Worm (Caenorhabditis elegans): Measurements from ENCODE around the gene sbp-1.

ce11 chrIII:11459802-11460201 lies 17.4 kb upstream of the sbp-1 start:
- no peak for TF ChIP-seq pqm-1 (tag; optimal IDR thresholded peaks at IDR 0.05)
- no peak for TF ChIP-seq nhr-237 (tag; optimal IDR thresholded peaks at IDR 0.05)
- TF ChIP-seq fkh-10 (GFP tag; optimal IDR thresholded peaks at IDR 0.05): no peak
- TF ChIP-seq unc-62 (GFP tag; optimal IDR thresholded peaks at IDR 0.05): no peak
- no peak for TF ChIP-seq unc-39 (tag; optimal IDR thresholded peaks at IDR 0.05)
- TF ChIP-seq snpc-4 (tag; optimal IDR thresholded peaks at IDR 0.05): no peak
- TF ChIP-seq skn-1 (tag; optimal IDR thresholded peaks at IDR 0.05): no peak
- TF ChIP-seq mdl-1 (tag; optimal IDR thresholded peaks at IDR 0.05): no peak
- no peak for TF ChIP-seq fos-1 (tag; optimal IDR thresholded peaks at IDR 0.05)
- no peak for TF ChIP-seq ztf-4 (tag; optimal IDR thresholded peaks at IDR 0.05)

Measured in whole organism, L3 larva.